Fruit fly (Drosophila melanogaster) whole organism, prepupa: ENCODE measurements around the gene Prtl99C.

Source experiments
- Blimp-1 ChIP-seq: fragments of 200-800 bp; sonication (Bioruptor generic); optimal IDR thresholded peaks from 3 replicates; lab custom pipeline; 2017; ENCODE audit warnings: missing biosample characterization, missing genetic modification characterization, mild to moderate bottlenecking, moderate library complexity, missing genetic modification reagents
- CG11294 ChIP-seq: fragments of 200-800 bp; sonication (Bioruptor generic); IDR thresholded peaks from 2 replicates; pipeline ENCODE4 v1.3.6; 2022; ENCODE audit warnings: missing biosample characterization, missing genetic modification characterization
- CG11762 ChIP-seq: fragments of 200-800 bp; sonication (Bioruptor generic); optimal IDR thresholded peaks from 3 replicates; lab custom pipeline; 2016; ENCODE audit warnings: missing biosample characterization, missing genetic modification characterization; ENCODE audit not compliant: insufficient read depth
- CG15336 ChIP-seq: fragments of 200-800 bp; sonication (Bioruptor generic); IDR thresholded peaks from 2 replicates; pipeline ENCODE4 v1.3.6; 2022; ENCODE audit warnings: missing biosample characterization, missing genetic modification characterization
- CG1621 ChIP-seq: fragments of 200-800 bp; sonication (Bioruptor generic); optimal IDR thresholded peaks from 3 replicates; lab custom pipeline; 2018; ENCODE audit warnings: missing biosample characterization, mild to moderate bottlenecking, missing genetic modification characterization
- CG16779 ChIP-seq: fragments of 200-800 bp; sonication (Bioruptor generic); optimal IDR thresholded peaks from 3 replicates; lab custom pipeline; 2017; ENCODE audit warnings: missing biosample characterization, mild to moderate bottlenecking, missing genetic modification characterization
- CG3032 ChIP-seq: fragments of 200-800 bp; optimal IDR thresholded peaks from 2 replicates; lab custom pipeline; 2019; ENCODE audit warnings: missing biosample characterization, mild to moderate bottlenecking, missing genetic modification characterization, moderate library complexity
- CG31627 ChIP-seq: fragments of 200-800 bp; sonication (Bioruptor generic); optimal IDR thresholded peaks from 3 replicates; lab custom pipeline; 2016; ENCODE audit warnings: missing biosample characterization, missing genetic modification characterization
- CG34406 ChIP-seq: fragments of 200-800 bp; sonication (Bioruptor generic); optimal IDR thresholded peaks from 3 replicates; lab custom pipeline; 2016; ENCODE audit warnings: missing biosample characterization, missing genetic modification characterization
- CG4318 ChIP-seq: fragments of 200-800 bp; sonication (Bioruptor generic); optimal IDR thresholded peaks from 3 replicates; lab custom pipeline; 2017; ENCODE audit warnings: missing biosample characterization, mild to moderate bottlenecking, missing genetic modification characterization
- CG6163 ChIP-seq: fragments of 200-800 bp; sonication (Bioruptor generic); IDR thresholded peaks from 3 replicates; pipeline ENCODE4 v1.3.6; 2022; ENCODE audit warnings: missing biosample characterization, missing genetic modification characterization
- CG6792 ChIP-seq: fragments of 200-800 bp; sonication (Bioruptor generic); optimal IDR thresholded peaks from 3 replicates; lab custom pipeline; 2016; ENCODE audit warnings: missing biosample characterization, missing genetic modification characterization
- CG6808 ChIP-seq: fragments of 200-800 bp; sonication (Bioruptor generic); optimal IDR thresholded peaks from 3 replicates; lab custom pipeline; 2017; ENCODE audit warnings: missing biosample characterization, missing genetic modification characterization, mild to moderate bottlenecking, moderate library complexity, missing genetic modification reagents
- CG6854 ChIP-seq: fragments of 200-800 bp; sonication (Bioruptor generic); optimal IDR thresholded peaks from 2 replicates; lab custom pipeline; 2017; ENCODE audit warnings: missing biosample characterization, mild to moderate bottlenecking, missing genetic modification characterization
- CG7368 ChIP-seq: fragments of 200-800 bp; sonication (Bioruptor generic); optimal IDR thresholded peaks from 3 replicates; lab custom pipeline; 2016; ENCODE audit warnings: missing biosample characterization, missing genetic modification characterization
- CG8119 ChIP-seq: fragments of 200-800 bp; sonication (Bioruptor generic); IDR thresholded peaks from 3 replicates; pipeline ENCODE4 v1.3.6; 2022; ENCODE audit warnings: missing biosample characterization, missing genetic modification characterization
- CG9139 ChIP-seq: fragments of 200-800 bp; sonication (Bioruptor generic); optimal IDR thresholded peaks from 3 replicates; lab custom pipeline; 2017; ENCODE audit warnings: missing biosample characterization, mild to moderate bottlenecking, missing genetic modification characterization
- Eip75B ChIP-seq: fragments of 200-800 bp; sonication (Bioruptor generic); optimal IDR thresholded peaks from 3 replicates; lab custom pipeline; 2016; ENCODE audit warnings: missing biosample characterization, missing genetic modification characterization
- Eip78C ChIP-seq: fragments of 200-800 bp; sonication (Bioruptor generic); peaks from one replicate; lab custom pipeline; 2016; ENCODE audit warnings: missing biosample characterization, missing genetic modification characterization
- Ets21C ChIP-seq: fragments of 200-800 bp; sonication (Bioruptor generic); optimal IDR thresholded peaks from 3 replicates; lab custom pipeline; 2016; ENCODE audit warnings: missing biosample characterization, missing genetic modification characterization
- Ets96B ChIP-seq: fragments of 200-800 bp; optimal IDR thresholded peaks from 2 replicates; lab custom pipeline; 2019; ENCODE audit warnings: missing biosample characterization, mild to moderate bottlenecking, missing genetic modification characterization, moderate library complexity
- Gug ChIP-seq: fragments of 200-800 bp; sonication (Bioruptor generic); IDR thresholded peaks from 2 replicates; pipeline ENCODE4 v1.3.6; 2022; ENCODE audit warnings: missing biosample characterization, missing genetic modification characterization
- Hr38 ChIP-seq: sonication (Bioruptor generic); optimal IDR thresholded peaks from 2 replicates; lab custom pipeline; 2016; ENCODE audit warnings: missing biosample characterization, missing genetic modification characterization
- Hr39 ChIP-seq: fragments of 200-800 bp; sonication (Bioruptor generic); optimal IDR thresholded peaks from 2 replicates; lab custom pipeline; 2016; ENCODE audit warnings: missing biosample characterization, missing genetic modification characterization
- Lpt ChIP-seq: fragments of 200-800 bp; sonication (Bioruptor generic); optimal IDR thresholded peaks from 3 replicates; lab custom pipeline; 2016; ENCODE audit warnings: missing biosample characterization, missing genetic modification characterization
- Met ChIP-seq: fragments of 200-800 bp; sonication (Bioruptor generic); optimal IDR thresholded peaks from 3 replicates; lab custom pipeline; 2016; ENCODE audit warnings: missing biosample characterization, missing genetic modification characterization
- OdsH ChIP-seq: fragments of 200-800 bp; sonication (Bioruptor generic); optimal IDR thresholded peaks from 3 replicates; lab custom pipeline; 2016; ENCODE audit warnings: missing biosample characterization, missing genetic modification characterization
- Smox ChIP-seq: fragments of 200-800 bp; sonication (Bioruptor generic); optimal IDR thresholded peaks from 3 replicates; lab custom pipeline; 2016; ENCODE audit warnings: missing biosample characterization, missing genetic modification characterization
- Sox14 ChIP-seq: fragments of 200-800 bp; sonication (Bioruptor generic); optimal IDR thresholded peaks from 3 replicates; lab custom pipeline; 2016; ENCODE audit warnings: missing biosample characterization, missing genetic modification characterization
- Sox15 ChIP-seq: fragments of 200-800 bp; sonication (Bioruptor generic); optimal IDR thresholded peaks from 3 replicates; lab custom pipeline; 2016; ENCODE audit warnings: missing biosample characterization, missing genetic modification characterization
- achi ChIP-seq: fragments of 200-800 bp; sonication (Bioruptor generic); optimal IDR thresholded peaks from 3 replicates; lab custom pipeline; 2016; ENCODE audit warnings: missing biosample characterization, missing genetic modification characterization
- acj6 ChIP-seq: fragments of 200-800 bp; sonication (Bioruptor generic); optimal IDR thresholded peaks from 3 replicates; lab custom pipeline; 2016; ENCODE audit warnings: missing biosample characterization, missing genetic modification characterization
- cyc ChIP-seq: fragments of 200-800 bp; sonication (Bioruptor generic); optimal IDR thresholded peaks from 3 replicates; lab custom pipeline; 2016; ENCODE audit warnings: missing biosample characterization, missing genetic modification characterization
- dsx ChIP-seq: fragments of 200-800 bp; optimal IDR thresholded peaks from 3 replicates; lab custom pipeline; 2019; ENCODE audit warnings: missing biosample characterization, mild to moderate bottlenecking, missing genetic modification characterization, moderate library complexity; ENCODE audit not compliant: poor library complexity, severe bottlenecking
- eg ChIP-seq: fragments of 200-800 bp; sonication (Bioruptor generic); IDR thresholded peaks from 3 replicates; pipeline ENCODE4 v1.3.6; 2022; ENCODE audit warnings: missing biosample characterization, missing genetic modification characterization
- esn ChIP-seq: fragments of 200-800 bp; sonication (Bioruptor generic); optimal IDR thresholded peaks from 2 replicates; lab custom pipeline; 2016; ENCODE audit warnings: missing biosample characterization, mild to moderate bottlenecking, missing genetic modification characterization, moderate library complexity
- fd59A ChIP-seq: fragments of 200-800 bp; sonication (Bioruptor generic); optimal IDR thresholded peaks from 2 replicates; lab custom pipeline; 2017; ENCODE audit warnings: missing biosample characterization, mild to moderate bottlenecking, missing genetic modification characterization, missing genetic modification reagents
- fkh ChIP-seq: fragments of 200-800 bp; sonication (Bioruptor generic); optimal IDR thresholded peaks from 3 replicates; lab custom pipeline; 2017; ENCODE audit warnings: missing biosample characterization, mild to moderate bottlenecking, missing genetic modification characterization, moderate library complexity
- lz ChIP-seq: fragments of 200-800 bp; sonication (Bioruptor generic); optimal IDR thresholded peaks from 3 replicates; lab custom pipeline; 2016; ENCODE audit warnings: missing biosample characterization, missing genetic modification characterization
- pdm3 ChIP-seq: fragments of 200-800 bp; sonication (Bioruptor generic); optimal IDR thresholded peaks from 3 replicates; lab custom pipeline; 2016; ENCODE audit warnings: missing biosample characterization, missing genetic modification characterization
- salr ChIP-seq, 2 experiments: fragments of 200-800 bp; sonication (Bioruptor generic); optimal IDR thresholded peaks; 3 replicates each; lab custom pipeline; 2016 to 2018; ENCODE audit warnings: missing biosample characterization in 2 of 2, missing genetic modification characterization in 2 of 2, mild to moderate bottlenecking in 1 of 2
- ss ChIP-seq, 2 experiments: fragments of 200-800 bp; sonication (Bioruptor generic); optimal IDR thresholded peaks; 2 replicates in 1 of 2; 3 replicates in 1 of 2; lab custom pipeline; 2017 to 2018; ENCODE audit warnings: mild to moderate bottlenecking in 2 of 2, missing biosample characterization in 2 of 2, missing genetic modification characterization in 2 of 2, moderate library complexity in 1 of 2
- topi ChIP-seq: fragments of 200-800 bp; sonication (Bioruptor generic); optimal IDR thresholded peaks from 3 replicates; lab custom pipeline; 2016; ENCODE audit warnings: missing biosample characterization, missing genetic modification characterization
- vri ChIP-seq: fragments of 200-800 bp; sonication (Bioruptor generic); optimal IDR thresholded peaks from 3 replicates; lab custom pipeline; 2016; ENCODE audit warnings: missing biosample characterization, mild to moderate bottlenecking, missing genetic modification characterization

Gene Prtl99C

dm6 chr3R:29838751-29839150, 3.0 kb downstream of the Prtl99C start (continued):
- TF ChIP-seq CG8119 (GFP tag; lab: Robert Waterston, UW) (peak; percentile 21; the same call in 1 of the 3 replicates), Sox15 (GFP tag; lab: Kevin White, UChicago) (no peak), acj6 (GFP tag; lab: Kevin White, UChicago) (peak; percentile 10), fd59A (peak; percentile 7), Smox (GFP tag; lab: Kevin White, UChicago) (no peak), cyc (GFP tag; lab: Kevin White, UChicago) (no peak), Hr38 (GFP tag; lab: Kevin White, UChicago) (no peak), Met (GFP tag; lab: Kevin White, UChicago) (no peak), CG7368 (GFP tag; lab: Kevin White, UChicago) (no peak), CG9139 (GFP tag; lab: Kevin White, UChicago) (no peak)

dm6 chr3R:29839707-29840311, 4.1 kb downstream of the Prtl99C start:
- no peak for TF ChIP-seq fd59A
- no peak for TF ChIP-seq CG6808 (GFP tag; lab: Kevin White, UChicago)
- no peak for TF ChIP-seq CG11294 (GFP tag; lab: Robert Waterston, UW)
- TF ChIP-seq Hr39 (GFP tag; lab: Kevin White, UChicago) = no peak
- TF ChIP-seq CG6163 (GFP tag; lab: Robert Waterston, UW) = no peak
- TF ChIP-seq CG9139 (GFP tag; lab: Kevin White, UChicago) = no peak
- TF ChIP-seq Smox (GFP tag; lab: Kevin White, UChicago) = no peak
- no peak for TF ChIP-seq Blimp-1 (GFP tag; lab: Kevin White, UChicago)
- TF ChIP-seq Ets21C (GFP tag; lab: Kevin White, UChicago) = no peak
- TF ChIP-seq vri = no peak
- TF ChIP-seq CG31627 (GFP tag; lab: Kevin White, UChicago) = no peak
- no peak for TF ChIP-seq CG15336 (GFP tag; lab: Robert Waterston, UW)
- no peak for TF ChIP-seq Ets96B (tag; lab: Kevin White, UChicago)
- no peak for TF ChIP-seq pdm3
- TF ChIP-seq Sox14 (GFP tag; lab: Kevin White, UChicago) = no peak
- no peak for TF ChIP-seq Sox15 (GFP tag; lab: Kevin White, UChicago)
- no peak for TF ChIP-seq Gug (GFP tag; lab: Robert Waterston, UW)

- TF ChIP-seq ss (GFP tag; optimal IDR thresholded peaks at IDR 0.05; lab: Kevin White, UChicago) (peak; percentile 34 to 54), CG11762 (no peak), CG8119 (GFP tag; lab: Robert Waterston, UW) (peak; percentile 34; the same call in 1 of the 3 replicates), Hr39 (GFP tag; lab: Kevin White, UChicago) (no peak), Lpt (GFP tag; lab: Kevin White, UChicago) (peak; percentile 23), CG6854 (no peak), dsx (GFP tag; lab: Kevin White, UChicago) (peak; percentile 37), Hr38 (GFP tag; lab: Kevin White, UChicago) (no peak), Blimp-1 (GFP tag; lab: Kevin White, UChicago) (no peak), esn (no peak), CG11294 (GFP tag; lab: Robert Waterston, UW) (no peak), CG6808 (GFP tag; lab: Kevin White, UChicago) (no peak), CG1621 (tag; lab: Kevin White, UChicago) (no peak), salr (GFP tag; optimal IDR thresholded peaks at IDR 0.05; lab: Kevin White, UChicago) (no peak), CG4318 (GFP tag; lab: Kevin White, UChicago) (no peak), CG34406 (GFP tag; lab: Kevin White, UChicago) (no peak), Ets21C (GFP tag; lab: Kevin White, UChicago) (no peak), OdsH (no peak), Eip75B (peak; percentile 65), achi (GFP tag; lab: Kevin White, UChicago) (no peak), vri (no peak), Sox15 (GFP tag; lab: Kevin White, UChicago) (no peak), lz (GFP tag; lab: Kevin White, UChicago) (peak; percentile 5), CG6792 (GFP tag; lab: Kevin White, UChicago) (no peak), CG3032 (tag; lab: Kevin White, UChicago) (peak; percentile 10), topi (GFP tag; lab: Kevin White, UChicago) (no peak), eg (GFP tag; lab: Robert Waterston, UW) (peak; percentile 50; the same call in 1 of the 3 replicates), CG15336 (GFP tag; lab: Robert Waterston, UW) (peak; percentile 26; the same call in 1 of the 2 replicates), fkh (GFP tag; lab: Kevin White, UChicago) (peak; percentile 61), Eip78C (peak; percentile 80), CG16779 (no peak), CG6163 (GFP tag; lab: Robert Waterston, UW) (peak; percentile 60; the same call in 2 of the 3 replicates)
Observed at dm6 chr3R:29841293-29841791, 5.6 kb downstream of the Prtl99C start, which contains the start of gene Cad99C. TSS of gene Cad99C (plus strand) at chr3R:29841657.
